Worm (Caenorhabditis elegans) whole organism, L1 larva: ENCODE results near the gene C15C8.4.

Source experiments
- C04F5.9 ChIP-seq: sonication (generic microtip); optimal IDR thresholded peaks from 2 replicates; lab custom pipeline; 2016; ENCODE audit warnings: missing genetic modification characterization, missing compliant biosample characterization
- C16A3.4 ChIP-seq: fragments of 150-350 bp; optimal IDR thresholded peaks from 2 replicates; lab custom pipeline; 2014; ENCODE audit warnings: missing biosample characterization, missing genetic modification characterization
- F16B12.6 ChIP-seq: fragments of 150-350 bp; optimal IDR thresholded peaks from 2 replicates; lab custom pipeline; 2014; ENCODE audit warnings: missing biosample characterization, missing genetic modification characterization
- Y116A8C.19 ChIP-seq: sonication (generic microtip); optimal IDR thresholded peaks from 2 replicates; lab custom pipeline; 2016; ENCODE audit warnings: missing compliant biosample characterization, missing genetic modification characterization, borderline replicate concordance
- alr-1 ChIP-seq: fragments of 200-800 bp; sonication (Bioruptor generic); optimal IDR thresholded peaks from 2 replicates; lab custom pipeline; 2018; ENCODE audit warnings: borderline replicate concordance, mild to moderate bottlenecking, missing genetic modification characterization, missing compliant biosample characterization
- ama-1 ChIP-seq: fragments of 150-350 bp; optimal IDR thresholded peaks from 2 replicates; lab custom pipeline; 2014
- ceh-63 ChIP-seq: fragments of 200-800 bp; sonication (Bioruptor generic); optimal IDR thresholded peaks from 2 replicates; lab custom pipeline; 2018; ENCODE audit warnings: mild to moderate bottlenecking, missing genetic modification characterization, missing compliant biosample characterization
- ceh-82 ChIP-seq, 3 experiments: fragments of 150-350 bp in 1 of 3; sonication (generic microtip) in 2 of 3; optimal IDR thresholded peaks; 2 replicates each; lab custom pipeline; 2014 to 2017; ENCODE audit warnings: missing biosample characterization in 3 of 3, missing genetic modification characterization in 3 of 3
- ceh-88 ChIP-seq: fragments of 200-800 bp; sonication (Bioruptor generic); IDR thresholded peaks from 2 replicates; pipeline ENCODE4 v1.3.6; 2022; ENCODE audit warnings: missing genetic modification characterization, missing compliant biosample characterization
- dpl-1 ChIP-seq, 3 experiments: fragments of 150-350 bp in 2 of 3; sonication (generic microtip) in 1 of 3; optimal IDR thresholded peaks; 2 replicates each; lab custom pipeline; 2014 to 2017; ENCODE audit warnings: missing biosample characterization in 3 of 3, missing genetic modification characterization in 3 of 3, missing genetic modification reagents in 3 of 3
- dsc-1 ChIP-seq: sonication (generic microtip); optimal IDR thresholded peaks from 2 replicates; lab custom pipeline; 2016; ENCODE audit warnings: mild to moderate bottlenecking, missing genetic modification characterization, missing compliant biosample characterization
- efl-1 ChIP-seq, 4 experiments: fragments of 150-350 bp; optimal IDR thresholded peaks in 3 of 4; peaks in 1 of 4; 1 replicate in 1 of 4; 2 replicates in 3 of 4; lab custom pipeline; 2014; ENCODE audit warnings: missing biosample characterization in 2 of 4, missing genetic modification characterization in 2 of 4, missing genetic modification reagents in 2 of 4
- egl-13 ChIP-seq: sonication (generic microtip); optimal IDR thresholded peaks from 2 replicates; lab custom pipeline; 2016; ENCODE audit warnings: missing genotype, missing genetic modification reagents, missing genetic modification characterization, missing compliant biosample characterization
- egl-27 ChIP-seq, 2 experiments: fragments of 150-350 bp in 1 of 2; sonication (generic microtip); optimal IDR thresholded peaks; 3 replicates each; lab custom pipeline; 2017 to 2018; ENCODE audit warnings: missing biosample characterization in 2 of 2, missing genetic modification characterization in 2 of 2, missing genetic modification reagents in 2 of 2
- elt-2 ChIP-seq: sonication (generic microtip); optimal IDR thresholded peaks from 2 replicates; lab custom pipeline; 2016; ENCODE audit warnings: missing genetic modification characterization, mild to moderate bottlenecking, inconsistent platforms, missing compliant biosample characterization, missing genetic modification reagents
- elt-3 ChIP-seq, 6 experiments: fragments of 150-350 bp in 1 of 6; sonication (generic microtip); optimal IDR thresholded peaks; 2 replicates each; lab custom pipeline; 2017 to 2018; ENCODE audit warnings: missing biosample characterization in 6 of 6, missing genetic modification characterization in 6 of 6, inconsistent platforms in 1 of 6
- ets-5 ChIP-seq: fragments of 200-800 bp; sonication (Bioruptor generic); IDR thresholded peaks from 2 replicates; pipeline ENCODE4 v1.3.6; 2022; ENCODE audit warnings: missing genetic modification characterization, missing compliant biosample characterization
- fkh-4 ChIP-seq: sonication (generic microtip); optimal IDR thresholded peaks from 2 replicates; lab custom pipeline; 2016; ENCODE audit warnings: missing compliant biosample characterization, missing genetic modification characterization, borderline replicate concordance
- fos-1 ChIP-seq: fragments of 150-350 bp; optimal IDR thresholded peaks from 2 replicates; lab custom pipeline; 2014; ENCODE audit warnings: missing biosample characterization, missing genetic modification characterization
- grh-1 ChIP-seq: fragments of 200-800 bp; sonication (Bioruptor generic); IDR thresholded peaks from 2 replicates; pipeline ENCODE4 v1.3.6; 2022; ENCODE audit warnings: missing genetic modification reagents, missing genetic modification characterization, missing compliant biosample characterization
- hlh-4 ChIP-seq: sonication (generic microtip); optimal IDR thresholded peaks from 2 replicates; lab custom pipeline; 2016; ENCODE audit warnings: mild to moderate bottlenecking, missing genetic modification characterization, missing compliant biosample characterization
- hpl-2 ChIP-seq: fragments of 150-350 bp; optimal IDR thresholded peaks from 2 replicates; lab custom pipeline; 2014; ENCODE audit warnings: missing biosample characterization, missing genetic modification reagents, missing genetic modification characterization
- jun-1 ChIP-seq: fragments of 150-350 bp; optimal IDR thresholded peaks from 2 replicates; lab custom pipeline; 2014; ENCODE audit warnings: missing biosample characterization, missing genetic modification reagents, missing genetic modification characterization
- lin-14 ChIP-seq: fragments of 200-800 bp; sonication (Bioruptor generic); optimal IDR thresholded peaks from 2 replicates; lab custom pipeline; 2018; ENCODE audit warnings: mild to moderate bottlenecking, missing genetic modification characterization, moderate library complexity, missing compliant biosample characterization
- lin-15B ChIP-seq: fragments of 150-350 bp; sonication (generic microtip); optimal IDR thresholded peaks from 3 replicates; lab custom pipeline; 2014; ENCODE audit warnings: missing biosample characterization, missing genetic modification characterization
- lsy-2 ChIP-seq, 2 experiments: fragments of 150-350 bp; optimal IDR thresholded peaks; 2 replicates each; lab custom pipeline; 2014; ENCODE audit warnings: missing biosample characterization in 2 of 2, missing genetic modification characterization in 2 of 2
- mab-9 ChIP-seq: fragments of 200-800 bp; sonication (Bioruptor generic); IDR thresholded peaks from 2 replicates; pipeline ENCODE4 v1.3.6; 2022; ENCODE audit warnings: missing genetic modification reagents, missing genetic modification characterization, missing compliant biosample characterization
- nhr-11 ChIP-seq: fragments of 150-350 bp; optimal IDR thresholded peaks from 2 replicates; lab custom pipeline; 2014; ENCODE audit warnings: missing biosample characterization, missing genetic modification characterization
- nhr-12 ChIP-seq: sonication (generic microtip); optimal IDR thresholded peaks from 2 replicates; lab custom pipeline; 2017; ENCODE audit warnings: missing biosample characterization, missing genetic modification characterization
- nhr-71 ChIP-seq: sonication (generic microtip); optimal IDR thresholded peaks from 2 replicates; lab custom pipeline; 2016; ENCODE audit warnings: mild to moderate bottlenecking, missing genetic modification characterization, moderate library complexity, missing compliant biosample characterization
- nhr-84 ChIP-seq: sonication (generic microtip); optimal IDR thresholded peaks from 2 replicates; lab custom pipeline; 2017; ENCODE audit warnings: missing biosample characterization, missing genetic modification characterization
- nhr-85 ChIP-seq: sonication (generic microtip); peaks from one replicate; lab custom pipeline; 2016; ENCODE audit warnings: missing genetic modification characterization, inconsistent platforms, missing compliant biosample characterization
- nhr-90 ChIP-seq: sonication (generic microtip); optimal IDR thresholded peaks from 2 replicates; lab custom pipeline; 2016; ENCODE audit warnings: mild to moderate bottlenecking, missing genetic modification characterization, missing compliant biosample characterization; ENCODE audit not compliant: poor library complexity
- pag-3 ChIP-seq: sonication (generic microtip); optimal IDR thresholded peaks from 2 replicates; lab custom pipeline; 2017; ENCODE audit warnings: missing genetic modification characterization, mild to moderate bottlenecking, missing compliant biosample characterization, antibody characterized with exemption, borderline replicate concordance; ENCODE audit not compliant: insufficient read depth
- sptf-1 ChIP-seq: fragments of 150-350 bp; optimal IDR thresholded peaks from 2 replicates; lab custom pipeline; 2014; ENCODE audit warnings: missing biosample characterization, missing genetic modification characterization
- sup-37 ChIP-seq: fragments of 200-800 bp; sonication (Bioruptor generic); optimal IDR thresholded peaks from 2 replicates; lab custom pipeline; 2018; ENCODE audit warnings: mild to moderate bottlenecking, missing genetic modification characterization, missing compliant biosample characterization
- swsn-7 ChIP-seq: sonication (generic microtip); optimal IDR thresholded peaks from 2 replicates; lab custom pipeline; 2016; ENCODE audit warnings: missing genetic modification characterization, missing compliant biosample characterization
- tbx-2 ChIP-seq: sonication (generic microtip); optimal IDR thresholded peaks from 2 replicates; lab custom pipeline; 2016; ENCODE audit warnings: missing genetic modification characterization, missing compliant biosample characterization
- unc-130 ChIP-seq: fragments of 150-350 bp; optimal IDR thresholded peaks from 2 replicates; lab custom pipeline; 2017; ENCODE audit warnings: missing biosample characterization, missing genetic modification characterization, inconsistent platforms
- unc-30 ChIP-seq: sonication (generic microtip); optimal IDR thresholded peaks from 2 replicates; lab custom pipeline; 2017; ENCODE audit warnings: missing biosample characterization, missing genetic modification characterization
- unc-98 ChIP-seq: fragments of 200-800 bp; sonication (Bioruptor generic); IDR thresholded peaks from 2 replicates; pipeline ENCODE4 v1.3.6; 2022; ENCODE audit warnings: missing genetic modification characterization, missing compliant biosample characterization
- vab-15 ChIP-seq: sonication (generic microtip); optimal IDR thresholded peaks from 2 replicates; lab custom pipeline; 2017; ENCODE audit warnings: missing genotype, mild to moderate bottlenecking, missing genetic modification characterization, missing compliant biosample characterization
- zag-1 ChIP-seq: fragments of 150-350 bp; optimal IDR thresholded peaks from 2 replicates; lab custom pipeline; 2014; ENCODE audit warnings: missing biosample characterization, missing genetic modification characterization
- zip-4 ChIP-seq: fragments of 200-800 bp; sonication (Bioruptor generic); optimal IDR thresholded peaks from 2 replicates; lab custom pipeline; 2018; ENCODE audit warnings: mild to moderate bottlenecking, missing genetic modification characterization, moderate library complexity, missing compliant biosample characterization
- ztf-4 ChIP-seq: fragments of 150-350 bp; optimal IDR thresholded peaks from 2 replicates; lab custom pipeline; 2014; ENCODE audit warnings: missing biosample characterization, missing genetic modification characterization

The C15C8.4 gene

DNA sequence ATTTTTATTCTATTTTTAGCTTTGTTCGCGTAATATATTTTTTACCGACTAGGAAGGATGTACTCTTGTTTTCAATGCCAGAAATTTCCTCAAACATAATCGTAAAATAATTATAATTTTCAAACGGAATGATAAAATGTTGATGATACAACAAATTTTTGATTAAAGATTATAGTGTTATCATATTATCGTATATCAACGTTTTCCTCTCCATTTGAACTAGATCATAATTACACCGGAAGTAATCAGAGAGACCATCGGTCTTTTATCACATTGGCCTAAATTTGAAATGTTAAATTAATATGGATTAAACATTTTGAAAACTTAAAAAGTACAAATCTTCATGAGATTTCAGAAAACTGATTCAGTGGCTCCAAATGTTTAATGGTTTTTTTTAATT is 14.5 kb downstream of the C15C8.4 start:
- TF ChIP-seq unc-130 (tag; lab: Kevin White, UChicago) (no peak), efl-1 (optimal IDR thresholded peaks at IDR 0.05; lab: Kevin White, UChicago) (no peak), efl-1 (GFP tag; optimal IDR thresholded peaks at IDR 0.05 in 1 of 2; lab: Kevin White, UChicago) (peak in 1 of 2 experiments; percentile 2), grh-1 (no peak), elt-2 (tag; lab: Kevin White, UChicago) (peak; percentile 80), egl-27 (tag; optimal IDR thresholded peaks at IDR 0.05; lab: Kevin White, UChicago) (no peak), C04F5.9 (tag; lab: Kevin White, UChicago) (no peak), elt-3 (tag; optimal IDR thresholded peaks at IDR 0.05; lab: Kevin White, UChicago) (peak in 2 of 6 experiments; percentile 11 to 29), jun-1 (peak; percentile 45), nhr-85 (peak; percentile 69)

DNA sequence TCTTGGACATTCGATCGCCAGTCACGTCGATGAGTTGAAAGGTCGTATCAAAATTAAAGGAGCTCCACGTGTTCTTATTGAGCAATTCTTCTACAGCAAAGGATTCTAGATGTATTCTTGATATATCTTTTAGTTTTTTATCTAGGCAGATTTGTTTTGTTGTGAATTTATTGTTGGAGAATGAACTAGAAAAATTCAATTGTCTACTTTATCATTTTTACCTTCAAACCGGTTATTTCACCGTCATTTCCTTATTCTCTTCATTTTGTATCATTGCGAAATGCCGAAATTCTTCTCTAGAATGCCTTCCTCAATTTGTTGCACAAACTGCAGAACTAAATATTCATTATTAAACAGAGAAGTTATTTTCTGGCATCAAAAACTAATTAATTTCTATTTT is 18.0 kb downstream of the C15C8.4 start, which contains the start of gene R11D1.10:
R11D1.10 (plus strand) TSS at position 301 of the 400 bp plus-strand sequence.
- TF ChIP-seq alr-1 = no peak
- TF ChIP-seq ceh-63 (GFP tag; lab: Kevin White, UChicago) = no peak
- no peak for TF ChIP-seq efl-1 (optimal IDR thresholded peaks at IDR 0.05; lab: Kevin White, UChicago)
- peak in 1 of 2 experiments; percentile 70 for TF ChIP-seq efl-1 (GFP tag; optimal IDR thresholded peaks at IDR 0.05 in 1 of 2; lab: Kevin White, UChicago)

DNA sequence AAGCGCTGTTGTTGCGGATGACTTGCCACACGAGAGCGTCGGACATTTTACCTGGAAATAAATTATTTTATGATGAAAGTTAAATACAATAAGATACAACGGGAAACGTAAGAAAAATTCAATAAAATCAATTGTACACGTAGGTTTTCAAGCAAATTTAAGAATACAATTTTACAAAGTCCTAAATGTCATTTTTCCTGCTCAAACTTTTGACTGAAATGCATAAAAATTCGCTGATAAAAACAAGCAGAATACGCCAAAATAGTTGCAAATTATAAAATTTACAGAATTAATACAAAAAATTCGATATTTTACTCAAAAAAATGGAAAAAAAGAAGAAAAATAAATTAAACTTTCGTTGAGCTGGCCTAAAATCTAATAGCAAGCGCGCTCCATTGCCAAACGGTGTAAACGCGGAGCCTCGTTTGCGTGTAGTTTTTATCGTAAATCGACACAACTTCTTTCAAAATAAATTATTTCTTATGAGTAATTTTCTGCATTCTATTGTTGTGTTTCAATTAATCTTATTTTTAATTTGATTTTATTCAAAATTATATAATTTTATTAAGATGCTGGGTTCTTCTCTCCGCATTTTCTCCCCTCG is 19.1 kb downstream of the C15C8.4 start, which contains the start of the genes rpl-28 and mrpl-49:
rpl-28 (minus strand) TSS at position 51 of the 604 bp plus-strand sequence.
mrpl-49 (plus strand) TSS at position 570 of the 604 bp plus-strand sequence.
- no peak for TF ChIP-seq ceh-63 (GFP tag; lab: Kevin White, UChicago)
- peak; percentile 25 for TF ChIP-seq ztf-4 (tag; lab: Kevin White, UChicago)
- no peak for TF ChIP-seq nhr-84
- peak; percentile 80 to 87 (median 83) for TF ChIP-seq dpl-1 (GFP tag; optimal IDR thresholded peaks at IDR 0.05; lab: Kevin White, UChicago)
- no peak for TF ChIP-seq unc-98 (GFP tag; lab: Robert Waterston, UW)
- peak; percentile 85 for TF ChIP-seq unc-130 (tag; lab: Kevin White, UChicago)
- peak; percentile 98 for TF ChIP-seq lin-15B (tag; lab: Kevin White, UChicago)
- peak; percentile 91 for TF ChIP-seq nhr-71 (tag; lab: Kevin White, UChicago)
- TF ChIP-seq fos-1 (tag; lab: Kevin White, UChicago) = peak; percentile 84
- TF ChIP-seq elt-3 (tag; optimal IDR thresholded peaks at IDR 0.05; lab: Kevin White, UChicago) = peak in 4 of 6 experiments; percentile 51 to 92 (median 70)
- TF ChIP-seq mab-9 (GFP tag; lab: Robert Waterston, UW) = 0 out of 2 replicates have a peak, but pooled peaks have one; percentile 8
- no peak for TF ChIP-seq sup-37 (GFP tag; lab: Kevin White, UChicago)
- TF ChIP-seq lin-14 (GFP tag; lab: Kevin White, UChicago) = peak; percentile 95
- TF ChIP-seq F16B12.6 (tag; lab: Kevin White, UChicago) = peak; percentile 62
- peak; percentile 1 for TF ChIP-seq zip-4 (GFP tag; lab: Kevin White, UChicago)
- TF ChIP-seq C16A3.4 = peak; percentile 95
- peak; percentile 1 for TF ChIP-seq alr-1
- peak; percentile 61 for TF ChIP-seq ceh-88 (GFP tag; lab: Robert Waterston, UW)
- peak; percentile 83 for TF ChIP-seq tbx-2 (tag; lab: Kevin White, UChicago)
- TF ChIP-seq lsy-2 (tag; optimal IDR thresholded peaks at IDR 0.05; lab: Kevin White, UChicago) = peak; percentile 91 to 94
- no peak for TF ChIP-seq hlh-4 (tag; lab: Kevin White, UChicago)
- TF ChIP-seq Y116A8C.19 (tag; lab: Kevin White, UChicago) = no peak
- TF ChIP-seq nhr-11 (tag; lab: Kevin White, UChicago) = no peak
- peak; percentile 71 for TF ChIP-seq jun-1
- no peak for TF ChIP-seq ets-5 (GFP tag; lab: Robert Waterston, UW)
- no peak for TF ChIP-seq fkh-4 (tag; lab: Kevin White, UChicago)
- TF ChIP-seq unc-30 = no peak
- no peak for TF ChIP-seq ama-1 (lab: Kevin White, UChicago)
- peak; percentile 48 for TF ChIP-seq zag-1
- no peak for TF ChIP-seq vab-15
- peak; percentile 82 for TF ChIP-seq swsn-7 (tag; lab: Kevin White, UChicago)
- TF ChIP-seq egl-13 = peak; percentile 65
- TF ChIP-seq nhr-90 (tag; lab: Kevin White, UChicago) = peak; percentile 82
- TF ChIP-seq pag-3 (tag; lab: Kevin White, UChicago) = no peak
- no peak for TF ChIP-seq nhr-12 (tag; lab: Kevin White, UChicago)
- TF ChIP-seq sptf-1 (tag; lab: Kevin White, UChicago) = no peak
- peak; percentile 86 to 87 for TF ChIP-seq efl-1 (optimal IDR thresholded peaks at IDR 0.05; lab: Kevin White, UChicago)
- peak; percentile 84 to 98 for TF ChIP-seq efl-1 (GFP tag; optimal IDR thresholded peaks at IDR 0.05 in 1 of 2; lab: Kevin White, UChicago)
- peak; percentile 71 for TF ChIP-seq dsc-1
- TF ChIP-seq nhr-85 = peak; percentile 93
- peak; percentile 92 to 93 (median 93) for TF ChIP-seq ceh-82 (tag; optimal IDR thresholded peaks at IDR 0.05; lab: Kevin White, UChicago)
- TF ChIP-seq hpl-2 = peak; percentile 23
